Worm (Caenorhabditis elegans) whole organism, L2 larva: ENCODE data around the gene nspb-6.

Source experiments
- R02D3.7 ChIP-seq: fragments of 150-350 bp; optimal IDR thresholded peaks from 2 replicates; lab custom pipeline; 2014; ENCODE audit warnings: missing biosample characterization, missing genetic modification characterization
- aly-2 ChIP-seq: fragments of 150-350 bp; optimal IDR thresholded peaks from 2 replicates; lab custom pipeline; 2014; ENCODE audit warnings: missing biosample characterization, missing genetic modification characterization
- ama-1 ChIP-seq: fragments of 150-350 bp; optimal IDR thresholded peaks from 2 replicates; lab custom pipeline; 2018; ENCODE audit warnings: inconsistent platforms
- ceh-82 ChIP-seq: fragments of 150-350 bp; optimal IDR thresholded peaks from 2 replicates; lab custom pipeline; 2014; ENCODE audit warnings: missing biosample characterization, missing genetic modification characterization
- dmd-4 ChIP-seq: sonication (generic microtip); optimal IDR thresholded peaks from 2 replicates; lab custom pipeline; 2017; ENCODE audit warnings: missing biosample characterization, missing genetic modification characterization
- elt-3 ChIP-seq: sonication (generic microtip); optimal IDR thresholded peaks from 2 replicates; lab custom pipeline; 2017; ENCODE audit warnings: missing biosample characterization, missing genetic modification characterization
- lin-11 ChIP-seq: fragments of 150-350 bp; sonication (generic microtip); optimal IDR thresholded peaks from 2 replicates; lab custom pipeline; 2014; ENCODE audit warnings: missing biosample characterization, missing genetic modification characterization, inconsistent platforms, mixed read lengths
- lin-13 ChIP-seq: fragments of 150-350 bp; optimal IDR thresholded peaks from 2 replicates; lab custom pipeline; 2014; ENCODE audit warnings: missing biosample characterization, missing genetic modification reagents, missing genetic modification characterization
- nhr-11 ChIP-seq: fragments of 150-350 bp; optimal IDR thresholded peaks from 2 replicates; lab custom pipeline; 2014; ENCODE audit warnings: missing biosample characterization, missing genetic modification characterization
- nhr-12 ChIP-seq: fragments of 150-350 bp; optimal IDR thresholded peaks from 2 replicates; lab custom pipeline; 2014; ENCODE audit warnings: missing biosample characterization, missing genetic modification characterization
- nhr-77 ChIP-seq: fragments of 150-350 bp; optimal IDR thresholded peaks from 2 replicates; lab custom pipeline; 2014; ENCODE audit warnings: missing biosample characterization, missing genetic modification characterization
- sma-3 ChIP-seq: sonication (generic microtip); optimal IDR thresholded peaks from 2 replicates; lab custom pipeline; 2016; ENCODE audit warnings: missing genetic modification reagents, missing genetic modification characterization, missing compliant biosample characterization
- snpc-4 ChIP-seq: fragments of 150-350 bp; optimal IDR thresholded peaks from 2 replicates; lab custom pipeline; 2014; ENCODE audit warnings: missing biosample characterization, missing genetic modification characterization
- unc-55 ChIP-seq: fragments of 150-350 bp; sonication (generic microtip); optimal IDR thresholded peaks from 3 replicates; lab custom pipeline; 2014; ENCODE audit warnings: missing biosample characterization, missing genetic modification reagents, missing genetic modification characterization

- no peak for TF ChIP-seq snpc-4
- TF ChIP-seq ama-1 (lab: Kevin White, UChicago) = no peak
- TF ChIP-seq sma-3 = no peak
- TF ChIP-seq aly-2 (tag; lab: Kevin White, UChicago) = no peak
- no peak for TF ChIP-seq nhr-77 (tag; lab: Kevin White, UChicago)
- TF ChIP-seq lin-13 (GFP tag; lab: Kevin White, UChicago) = no peak
- no peak for TF ChIP-seq nhr-12 (tag; lab: Kevin White, UChicago)
- TF ChIP-seq nhr-11 = no peak
- no peak for TF ChIP-seq lin-11 (tag; lab: Kevin White, UChicago)
- TF ChIP-seq unc-55 (GFP tag; lab: Kevin White, UChicago) = no peak
- TF ChIP-seq ceh-82 = no peak
- no peak for TF ChIP-seq elt-3 (tag; lab: Kevin White, UChicago)
- TF ChIP-seq R02D3.7 = no peak
- no peak for TF ChIP-seq dmd-4 (tag; lab: Kevin White, UChicago)
Observed at ce11 chrIV:5858212-5858611, 37.1 kb upstream of the nspb-6 start.
